Fruit fly (Drosophila melanogaster): ENCODE data around the gene CG9917.

The CG9917 gene

dm6 chrX:16275854-16276338, 47.1 kb downstream of the CG9917 start, which contains the start of the genes kat80 and Prosalpha4 (continued):
- TF ChIP-seq wek (GFP tag; optimal IDR thresholded peaks at IDR 0.05) (no peak), chif (GFP tag; optimal IDR thresholded peaks at IDR 0.05) (no peak), CG8281 (tag; optimal IDR thresholded peaks at IDR 0.05) (no peak), sd (tag; optimal IDR thresholded peaks at IDR 0.05) (peak; percentile 37), nmo (GFP tag; optimal IDR thresholded peaks at IDR 0.05) (peak; percentile 88), lov (optimal IDR thresholded peaks at IDR 0.05) (no peak), lov (GFP tag; IDR thresholded peaks at IDR 0.05) (no peak), dm (GFP tag; optimal IDR thresholded peaks at IDR 0.05) (no peak), CG3847 (GFP tag; IDR thresholded peaks at IDR 0.05) (peak; percentile 34; the same call in 1 of the 2 replicates), Abd-B (GFP tag; optimal IDR thresholded peaks at IDR 0.05) (peak; percentile 5), lola (GFP tag; optimal IDR thresholded peaks at IDR 0.05) (peak in 1 of 3 experiments; percentile 33), btn (GFP tag; optimal IDR thresholded peaks at IDR 0.05) (no peak), gcm (GFP tag; optimal IDR thresholded peaks at IDR 0.05) (no peak), ci (GFP tag; IDR thresholded peaks at IDR 0.05) (peak; percentile 50; the same call in 2 of the 3 replicates), CoRest (tag; optimal IDR thresholded peaks at IDR 0.05) (peak; percentile 55), CG5953 (GFP tag; IDR thresholded peaks at IDR 0.05) (no peak), salm (tag; optimal IDR thresholded peaks at IDR 0.05) (no peak), Usf (GFP tag; optimal IDR thresholded peaks at IDR 0.05) (no peak), Six4 (GFP tag; optimal IDR thresholded peaks at IDR 0.05) (no peak), nom (GFP tag; optimal IDR thresholded peaks at IDR 0.05) (no peak), CG13287 (GFP tag; IDR thresholded peaks at IDR 0.05; ENCODE audit: partially characterized antibody) (peak; percentile 79), dysf (GFP tag; IDR thresholded peaks at IDR 0.05) (no peak), unc-4 (GFP tag; IDR thresholded peaks at IDR 0.05; ENCODE audit: partially characterized antibody) (peak; percentile 69), Lim3 (GFP tag; IDR thresholded peaks at IDR 0.05) (no peak), corto (GFP tag; optimal IDR thresholded peaks at IDR 0.05) (no peak), danr (GFP tag; IDR thresholded peaks at IDR 0.05) (no peak), kah (GFP tag; optimal IDR thresholded peaks at IDR 0.05) (no peak), CG2712 (tag; optimal IDR thresholded peaks at IDR 0.05) (peak; percentile 53), bsh (GFP tag; optimal IDR thresholded peaks at IDR 0.05) (peak in 1 of 2 experiments; percentile 28), dmrt99B (tag; optimal IDR thresholded peaks at IDR 0.05) (peak; percentile 32), Trl (optimal IDR thresholded peaks at IDR 0.05) (no peak), Trl (GFP tag; optimal IDR thresholded peaks at IDR 0.05) (no peak), z (GFP tag; IDR thresholded peaks at IDR 0.05) (no peak), Sin3A (optimal IDR thresholded peaks at IDR 0.05) (no peak), CG8359 (GFP tag; optimal IDR thresholded peaks at IDR 0.05; ENCODE audit: borderline replicate concordance) (no peak), Dfd (GFP tag; optimal IDR thresholded peaks at IDR 0.05) (no peak), pfk (GFP tag; optimal IDR thresholded peaks at IDR 0.05) (no peak), CG10654 (GFP tag; optimal IDR thresholded peaks at IDR 0.05) (peak; percentile 1), fd3F (GFP tag; optimal IDR thresholded peaks at IDR 0.05) (no peak), CG7271 (tag; optimal IDR thresholded peaks at IDR 0.05) (no peak), CG16779 (GFP tag; IDR thresholded peaks at IDR 0.05) (no peak), Oaz (GFP tag; IDR thresholded peaks at IDR 0.05) (no peak), gt (GFP tag; IDR thresholded peaks at IDR 0.05) (no peak), CG3726 (GFP tag; IDR thresholded peaks at IDR 0.05) (no peak), ase (GFP tag; IDR thresholded peaks at IDR 0.05) (no peak), gce (GFP tag; IDR thresholded peaks at IDR 0.05) (no peak), otp (GFP tag; IDR thresholded peaks at IDR 0.05) (no peak), CG43689 (GFP tag; IDR thresholded peaks at IDR 0.05) (no peak), CG8388 (GFP tag; optimal IDR thresholded peaks at IDR 0.05) (peak; percentile 0), Med (GFP tag) (peak; percentile 60), Max (GFP tag; optimal IDR thresholded peaks at IDR 0.05) (no peak), CG10979 (tag; optimal IDR thresholded peaks at IDR 0.05) (peak; percentile 8)
